Worm (Caenorhabditis elegans) whole organism, L4 larva: ENCODE results near the gene miro-1.

Experiments
- nhr-25 ChIP-seq: sonication (generic microtip); optimal IDR thresholded peaks from 2 replicates; lab custom pipeline; 2017; ENCODE audit warnings: missing genetic modification characterization, mild to moderate bottlenecking, missing compliant biosample characterization, antibody characterized with exemption, moderate library complexity, borderline replicate concordance; ENCODE audit not compliant: insufficient read depth
- zfp-2 ChIP-seq: sonication (generic microtip); optimal IDR thresholded peaks from 2 replicates; lab custom pipeline; 2016; ENCODE audit warnings: mild to moderate bottlenecking, missing genetic modification characterization, missing compliant biosample characterization

- TF ChIP-seq nhr-25 (tag; lab: Kevin White, UChicago): no peak
- no peak for TF ChIP-seq zfp-2 (tag; lab: Kevin White, UChicago)
These were observed 36.9 kb downstream of the miro-1 start, which contains the start of gene kin-36 for ce11 chrIV:4678718-4679117.
